Worm (Caenorhabditis elegans) whole organism, young adult: ENCODE results near the gene F37C4.6.

Experiments
- C06A6.2 ChIP-seq: fragments of 200-800 bp; sonication (Bioruptor generic); conservative IDR thresholded peaks from 2 replicates; pipeline ENCODE4 v1.3.6; 2022; ENCODE audit warnings: missing genetic modification characterization, missing compliant biosample characterization
- F37B4.10 ChIP-seq: fragments of 200-800 bp; sonication (Bioruptor generic); IDR thresholded peaks from 2 replicates; pipeline ENCODE4 v1.3.6; 2022; ENCODE audit warnings: missing genetic modification characterization, missing compliant biosample characterization
- F39B2.1 ChIP-seq: fragments of 200-800 bp; sonication (Bioruptor generic); IDR thresholded peaks from 2 replicates; pipeline ENCODE4 v1.3.6; 2022; ENCODE audit warnings: missing genetic modification reagents, missing genetic modification characterization, missing compliant biosample characterization
- F52B5.7 ChIP-seq: sonication (generic microtip); optimal IDR thresholded peaks from 2 replicates; lab custom pipeline; 2016; ENCODE audit warnings: mild to moderate bottlenecking, missing genetic modification characterization, missing compliant biosample characterization
- K12H6.12 ChIP-seq: fragments of 200-800 bp; sonication (Bioruptor generic); optimal IDR thresholded peaks from 2 replicates; lab custom pipeline; 2018; ENCODE audit warnings: mild to moderate bottlenecking, missing genetic modification characterization, missing compliant biosample characterization
- Y79H2A.3 ChIP-seq: fragments of 200-800 bp; sonication (Bioruptor generic); conservative IDR thresholded peaks from 2 replicates; pipeline ENCODE4 v1.3.6; 2022; ENCODE audit warnings: missing genetic modification reagents, missing genetic modification characterization, missing compliant biosample characterization
- akir-1 ChIP-seq: fragments of 200-800 bp; sonication (Bioruptor generic); optimal IDR thresholded peaks from 2 replicates; lab custom pipeline; 2018; ENCODE audit warnings: mild to moderate bottlenecking, missing genetic modification characterization, moderate library complexity, missing compliant biosample characterization
- aptf-3 ChIP-seq: fragments of 200-800 bp; sonication (Bioruptor generic); IDR thresholded peaks from 2 replicates; pipeline ENCODE4 v1.3.6; 2022; ENCODE audit warnings: missing genetic modification characterization, missing compliant biosample characterization
- athp-1 ChIP-seq: sonication (generic microtip); optimal IDR thresholded peaks from 2 replicates; lab custom pipeline; 2017; ENCODE audit warnings: mild to moderate bottlenecking, missing genetic modification characterization, missing compliant biosample characterization
- attf-3 ChIP-seq: fragments of 200-800 bp; sonication (Bioruptor generic); conservative IDR thresholded peaks from 2 replicates; pipeline ENCODE4 v1.3.6; 2022; ENCODE audit warnings: missing genetic modification reagents, missing genetic modification characterization, missing compliant biosample characterization
- cebp-1 ChIP-seq, 2 experiments: fragments of 200-800 bp in 1 of 2; sonication (Bioruptor generic) in 1 of 2; sonication (generic microtip) in 1 of 2; IDR thresholded peaks in 1 of 2; optimal IDR thresholded peaks in 1 of 2; 2 replicates each; pipeline versions ENCODE4 v1.3.6 to Lab custom; 2017 to 2022; ENCODE audit warnings: missing compliant biosample characterization in 2 of 2, missing genetic modification characterization in 2 of 2, mild to moderate bottlenecking in 1 of 2, missing genetic modification reagents in 1 of 2, moderate library complexity in 1 of 2
- cebp-2 ChIP-seq: fragments of 200-800 bp; sonication (Bioruptor generic); IDR thresholded peaks from 2 replicates; pipeline ENCODE4 v1.3.6; 2022; ENCODE audit warnings: missing genetic modification characterization, missing compliant biosample characterization
- ceh-40 ChIP-seq: fragments of 200-800 bp; sonication (Bioruptor generic); IDR thresholded peaks from 2 replicates; pipeline ENCODE4 v1.3.6; 2022; ENCODE audit warnings: missing genetic modification characterization, missing compliant biosample characterization
- egl-44 ChIP-seq: fragments of 200-800 bp; sonication (Bioruptor generic); IDR thresholded peaks from 2 replicates; pipeline ENCODE4 v1.3.6; 2022; ENCODE audit warnings: missing genetic modification reagents, missing genetic modification characterization, missing compliant biosample characterization
- ekl-4 ChIP-seq: fragments of 200-800 bp; sonication (Bioruptor generic); IDR thresholded peaks from 2 replicates; pipeline ENCODE4 v1.3.6; 2022; ENCODE audit warnings: missing genetic modification reagents, missing genetic modification characterization, missing compliant biosample characterization
- fkh-3 ChIP-seq: sonication (generic microtip); optimal IDR thresholded peaks from 2 replicates; lab custom pipeline; 2016; ENCODE audit warnings: mild to moderate bottlenecking, missing genetic modification characterization, missing compliant biosample characterization
- gei-17 ChIP-seq: fragments of 200-800 bp; sonication (Bioruptor generic); optimal IDR thresholded peaks from 2 replicates; lab custom pipeline; 2018; ENCODE audit warnings: mild to moderate bottlenecking, missing genetic modification characterization, missing compliant biosample characterization
- him-1 ChIP-seq: sonication (generic microtip); optimal IDR thresholded peaks from 2 replicates; lab custom pipeline; 2016; ENCODE audit warnings: missing genotype, missing genetic modification reagents, missing genetic modification characterization, missing compliant biosample characterization
- hlh-26 ChIP-seq: fragments of 200-800 bp; sonication (Bioruptor generic); conservative IDR thresholded peaks from 2 replicates; pipeline ENCODE4 v1.3.6; 2022; ENCODE audit warnings: missing genetic modification reagents, missing genetic modification characterization, missing compliant biosample characterization
- let-607 ChIP-seq, 2 experiments: fragments of 200-800 bp in 1 of 2; sonication (Bioruptor generic) in 1 of 2; sonication (generic microtip) in 1 of 2; optimal IDR thresholded peaks; 2 replicates each; lab custom pipeline; 2016 to 2018; ENCODE audit warnings: mild to moderate bottlenecking in 2 of 2, missing compliant biosample characterization in 2 of 2, missing genetic modification characterization in 2 of 2, moderate library complexity in 2 of 2, missing genotype in 1 of 2
- lsl-1 ChIP-seq: fragments of 200-800 bp; sonication (Bioruptor generic); optimal IDR thresholded peaks from 2 replicates; lab custom pipeline; 2018; ENCODE audit warnings: mild to moderate bottlenecking, missing genetic modification characterization, moderate library complexity, missing compliant biosample characterization
- mcd-1 ChIP-seq: fragments of 200-800 bp; sonication (Bioruptor generic); IDR thresholded peaks from 2 replicates; pipeline ENCODE4 v1.3.6; 2022; ENCODE audit warnings: missing genetic modification reagents, missing genetic modification characterization, missing compliant biosample characterization
- nfya-1 ChIP-seq: sonication (generic microtip); optimal IDR thresholded peaks from 2 replicates; lab custom pipeline; 2017; ENCODE audit warnings: antibody characterized with exemption, missing compliant biosample characterization, missing genetic modification characterization, borderline replicate concordance; ENCODE audit not compliant: insufficient read depth
- nhr-120 ChIP-seq: fragments of 200-800 bp; sonication (Bioruptor generic); IDR thresholded peaks from 2 replicates; pipeline ENCODE4 v1.3.6; 2022; ENCODE audit warnings: missing genetic modification characterization, missing compliant biosample characterization
- nhr-27 ChIP-seq: fragments of 200-800 bp; sonication (Bioruptor generic); optimal IDR thresholded peaks from 2 replicates; lab custom pipeline; 2018; ENCODE audit warnings: mild to moderate bottlenecking, missing genetic modification characterization, moderate library complexity, missing compliant biosample characterization
- pbrm-1 ChIP-seq: fragments of 200-800 bp; sonication (Bioruptor generic); IDR thresholded peaks from 2 replicates; pipeline ENCODE4 v1.3.6; 2022; ENCODE audit warnings: missing genetic modification reagents, missing genetic modification characterization, missing compliant biosample characterization
- repo-1 ChIP-seq: sonication (generic microtip); optimal IDR thresholded peaks from 2 replicates; lab custom pipeline; 2017; ENCODE audit warnings: mild to moderate bottlenecking, missing genetic modification characterization, missing compliant biosample characterization
- sea-2 ChIP-seq: fragments of 200-800 bp; sonication (Bioruptor generic); IDR thresholded peaks from 2 replicates; pipeline ENCODE4 v1.3.6; 2022; ENCODE audit warnings: missing genetic modification characterization, missing compliant biosample characterization
- unc-130 ChIP-seq: sonication (generic microtip); optimal IDR thresholded peaks from 2 replicates; lab custom pipeline; 2016; ENCODE audit warnings: missing genetic modification reagents, missing genetic modification characterization, missing compliant biosample characterization
- zfh-2 ChIP-seq: fragments of 200-800 bp; sonication (Bioruptor generic); conservative IDR thresholded peaks from 2 replicates; pipeline ENCODE4 v1.3.6; 2022; ENCODE audit warnings: missing genetic modification reagents, missing genetic modification characterization, missing compliant biosample characterization
- ztf-22 ChIP-seq: fragments of 200-800 bp; sonication (Bioruptor generic); optimal IDR thresholded peaks from 2 replicates; lab custom pipeline; 2018; ENCODE audit warnings: mild to moderate bottlenecking, missing genetic modification characterization, moderate library complexity, missing compliant biosample characterization
- ztf-28 ChIP-seq: fragments of 200-800 bp; sonication (Bioruptor generic); IDR thresholded peaks from 2 replicates; pipeline ENCODE4 v1.3.6; 2022; ENCODE audit warnings: missing genetic modification reagents, missing genetic modification characterization, missing compliant biosample characterization

F37C4.6 gene

ce11 chrIV:3864944-3865343, 13.2 kb downstream of the F37C4.6 start, which contains the start of gene aat-8 (continued):
- TF ChIP-seq ceh-40 (GFP tag; lab: Robert Waterston, UW) (no peak), ekl-4 (GFP tag; lab: Robert Waterston, UW) (no peak), nfya-1 (tag; lab: Kevin White, UChicago) (no peak), Y79H2A.3 (GFP tag; lab: Robert Waterston, UW) (no peak)

ce11 chrIV:3862948-3863347, 15.2 kb downstream of the F37C4.6 start:
- TF ChIP-seq K12H6.12 (tag; lab: Kevin White, UChicago) (no peak), gei-17 (GFP tag; lab: Kevin White, UChicago) (no peak)

- TF ChIP-seq nhr-120 (GFP tag; lab: Robert Waterston, UW) = no peak
- TF ChIP-seq, all 124 proteins: peak for 0
Observed at ce11 chrIV:3860419-3860818, 17.7 kb downstream of the F37C4.6 start.

ce11 chrIV:3859552-3859951, 18.6 kb downstream of the F37C4.6 start:
- TF ChIP-seq C06A6.2 = no peak
- TF ChIP-seq mcd-1 (GFP tag; lab: Robert Waterston, UW) = 0 out of 2 replicates have a peak, but pooled peaks have one; percentile 5
- TF ChIP-seq zfh-2 (GFP tag; lab: Robert Waterston, UW) = peak; percentile 61

- TF ChIP-seq let-607 (tag; optimal IDR thresholded peaks at IDR 0.05; lab: Kevin White, UChicago) (no peak), cebp-2 (GFP tag; lab: Robert Waterston, UW) (no peak), F52B5.7 (tag; lab: Kevin White, UChicago) (no peak), F37B4.10 (GFP tag; lab: Robert Waterston, UW) (no peak), repo-1 (tag; lab: Kevin White, UChicago) (no peak), akir-1 (GFP tag; lab: Kevin White, UChicago) (no peak)
Observed at ce11 chrIV:3857999-3858552, 20.1 kb downstream of the F37C4.6 start.

- TF ChIP-seq F39B2.1 (no peak), akir-1 (GFP tag; lab: Kevin White, UChicago) (no peak), athp-1 (tag; lab: Kevin White, UChicago) (no peak), ztf-28 (GFP tag; lab: Robert Waterston, UW) (no peak), zfh-2 (GFP tag; lab: Robert Waterston, UW) (0 out of 2 replicates have a peak, but pooled peaks have one; percentile 22), nfya-1 (tag; lab: Kevin White, UChicago) (no peak)
Observed at ce11 chrIV:3856190-3856589, 21.9 kb downstream of the F37C4.6 start.

- no peak for TF ChIP-seq lsl-1
- TF ChIP-seq fkh-3 (tag; lab: Kevin White, UChicago) = no peak
- TF ChIP-seq sea-2 = no peak
- TF ChIP-seq ztf-22 (GFP tag; lab: Kevin White, UChicago) = no peak
- no peak for TF ChIP-seq him-1 (tag; lab: Kevin White, UChicago)
- TF ChIP-seq unc-130 (GFP tag; lab: Kevin White, UChicago) = no peak
- TF ChIP-seq pbrm-1 (GFP tag; lab: Robert Waterston, UW) = no peak
- no peak for TF ChIP-seq aptf-3 (GFP tag; lab: Robert Waterston, UW)
- TF ChIP-seq cebp-1 (GFP tag; IDR thresholded peaks at IDR 0.05; lab: Robert Waterston, UW) = no peak
- TF ChIP-seq cebp-1 (tag; optimal IDR thresholded peaks at IDR 0.05; lab: Kevin White, UChicago) = no peak
- TF ChIP-seq nhr-120 (GFP tag; lab: Robert Waterston, UW) = no peak
- TF ChIP-seq attf-3 (GFP tag; lab: Robert Waterston, UW) = no peak
- no peak for TF ChIP-seq egl-44 (GFP tag; lab: Robert Waterston, UW)
- no peak for TF ChIP-seq hlh-26
- no peak for TF ChIP-seq nhr-27 (tag; lab: Kevin White, UChicago)
Observed at ce11 chrIV:3855543-3855942, 22.6 kb downstream of the F37C4.6 start, which contains the start of gene zag-1. zag-1 (plus strand) TSS chrIV:3855843.
